Fruit fly (Drosophila melanogaster) whole organism, embryonic: ENCODE measurements around the gene CG33795.

ENCODE experiments used
- CG2199 ChIP-seq: fragments of 200-800 bp; sonication (Bioruptor generic); IDR thresholded peaks from 3 replicates; pipeline ENCODE4 v1.3.6; 2022; ENCODE audit warnings: missing biosample characterization, missing genetic modification characterization
- CG8388 ChIP-seq: fragments of 200-800 bp; sonication (Bioruptor generic); optimal IDR thresholded peaks from 2 replicates; lab custom pipeline; 2019; ENCODE audit warnings: missing biosample characterization, mild to moderate bottlenecking, missing genetic modification characterization, moderate library complexity
- CG8944 ChIP-seq: fragments of 200-800 bp; sonication (Bioruptor generic); optimal IDR thresholded peaks from 3 replicates; lab custom pipeline; 2016; ENCODE audit warnings: missing biosample characterization, missing genetic modification characterization
- Eip74EF ChIP-seq, 2 experiments: fragments of 200-800 bp in 1 of 2; fragments of >200 bp in 1 of 2; sonication (Bioruptor generic) in 1 of 2; optimal IDR thresholded peaks; 2 replicates each; lab custom pipeline; 2017 to 2019; ENCODE audit warnings: missing biosample characterization in 2 of 2, missing genetic modification characterization in 2 of 2, mild to moderate bottlenecking in 1 of 2, moderate library complexity in 1 of 2
- H2.0 ChIP-seq: fragments of 200-800 bp; sonication (Bioruptor generic); IDR thresholded peaks from 2 replicates; pipeline ENCODE4 v1.3.6; 2022; ENCODE audit warnings: missing biosample characterization, missing genetic modification characterization
- bigmax ChIP-seq: fragments of 200-800 bp; sonication (Bioruptor generic); optimal IDR thresholded peaks from 2 replicates; lab custom pipeline; 2018; ENCODE audit warnings: missing biosample characterization, mild to moderate bottlenecking, missing genetic modification characterization
- cg ChIP-seq: fragments of 200-800 bp; sonication (Bioruptor generic); optimal IDR thresholded peaks from 3 replicates; lab custom pipeline; 2019; ENCODE audit warnings: missing biosample characterization, mild to moderate bottlenecking, missing genetic modification characterization, moderate library complexity
- corto ChIP-seq: fragments of 200-800 bp; sonication (Bioruptor generic); optimal IDR thresholded peaks from 2 replicates; lab custom pipeline; 2016; ENCODE audit warnings: missing biosample characterization, mild to moderate bottlenecking, missing genetic modification characterization, moderate library complexity
- dmrt99B ChIP-seq: fragments of 200-800 bp; sonication (Bioruptor generic); optimal IDR thresholded peaks from 2 replicates; lab custom pipeline; 2018; ENCODE audit warnings: missing biosample characterization, mild to moderate bottlenecking, missing genetic modification characterization, moderate library complexity
- emc ChIP-seq: fragments of 200-800 bp; sonication (Bioruptor generic); optimal IDR thresholded peaks from 2 replicates; lab custom pipeline; 2016; ENCODE audit warnings: missing biosample characterization, missing genetic modification characterization
- insv ChIP-seq, 2 experiments: fragments of 200-800 bp; sonication (Bioruptor generic); optimal IDR thresholded peaks; 3 replicates each; lab custom pipeline; 2016 to 2018; ENCODE audit warnings: missing biosample characterization in 2 of 2, missing genetic modification characterization in 2 of 2
- schlank ChIP-seq: fragments of 200-800 bp; sonication (Bioruptor generic); optimal IDR thresholded peaks from 2 replicates; lab custom pipeline; 2018; ENCODE audit warnings: missing biosample characterization, mild to moderate bottlenecking, missing genetic modification characterization
- tna ChIP-seq: fragments of 200-800 bp; sonication (Bioruptor generic); IDR thresholded peaks from 2 replicates; pipeline ENCODE4 v1.3.6; 2022; ENCODE audit warnings: missing biosample characterization, missing genetic modification characterization; ENCODE audit not compliant: partially characterized antibody

dm6 chr3L:16176492-16176891 lies 5.3 kb upstream of the CG33795 start:
- TF ChIP-seq insv (GFP tag; optimal IDR thresholded peaks at IDR 0.05; lab: Kevin White, UChicago): no peak
- TF ChIP-seq bigmax (GFP tag; lab: Kevin White, UChicago): no peak
- no peak for TF ChIP-seq emc
- TF ChIP-seq CG8944 (GFP tag; lab: Kevin White, UChicago): no peak
- TF ChIP-seq corto (GFP tag; lab: Kevin White, UChicago): no peak
- TF ChIP-seq schlank: no peak
- TF ChIP-seq Eip74EF (GFP tag; optimal IDR thresholded peaks at IDR 0.05; lab: Kevin White, UChicago): no peak
- no peak for TF ChIP-seq tna (GFP tag; lab: Robert Waterston, UW)
- no peak for TF ChIP-seq CG2199 (GFP tag; lab: Robert Waterston, UW)
- no peak for TF ChIP-seq H2.0 (GFP tag; lab: Robert Waterston, UW)
- no peak for TF ChIP-seq CG8388 (GFP tag; lab: Kevin White, UChicago)
- no peak for TF ChIP-seq cg (GFP tag; lab: Kevin White, UChicago)
- TF ChIP-seq dmrt99B (tag; lab: Kevin White, UChicago): no peak
